Worm (Caenorhabditis elegans) whole organism, mixed stage, embryonic: ENCODE results near the gene lec-11.

ENCODE experiments used
- cnd-1 ChIP-seq: fragments of 200-800 bp; sonication (Bioruptor generic); optimal IDR thresholded peaks from 2 replicates; lab custom pipeline; 2018; ENCODE audit warnings: mild to moderate bottlenecking, missing genetic modification characterization, missing compliant biosample characterization
- nhr-12 ChIP-seq: fragments of 150-350 bp; optimal IDR thresholded peaks from 2 replicates; lab custom pipeline; 2014; ENCODE audit warnings: missing biosample characterization, missing genetic modification characterization
- nhr-28 ChIP-seq: fragments of 150-350 bp; optimal IDR thresholded peaks from 2 replicates; lab custom pipeline; 2014; ENCODE audit warnings: missing biosample characterization, missing genetic modification characterization
- snpc-4 ChIP-seq: fragments of 150-350 bp; optimal IDR thresholded peaks from 2 replicates; lab custom pipeline; 2014; ENCODE audit warnings: missing biosample characterization, missing genetic modification characterization

- TF ChIP-seq nhr-12 (no peak), nhr-28 (tag; lab: Kevin White, UChicago) (no peak), cnd-1 (tag; lab: Kevin White, UChicago) (no peak), snpc-4 (tag; lab: Kevin White, UChicago) (no peak)
Measured at ce11 chrIV:6554865-6555264, 35.1 kb downstream of the lec-11 start.
